Worm (Caenorhabditis elegans) whole organism, L1 larva: ENCODE measurements around the gene F53F4.18.
A peak's percentile ranks its signal among the peaks of the same experiment; 100 is the strongest.

Experiments used
- C34B4.2 ChIP-seq: sonication (generic microtip); optimal IDR thresholded peaks from 2 replicates; lab custom pipeline; 2017; ENCODE audit warnings: mild to moderate bottlenecking, missing genetic modification characterization, missing compliant biosample characterization
- Y116A8C.19 ChIP-seq: sonication (generic microtip); optimal IDR thresholded peaks from 2 replicates; lab custom pipeline; 2016; ENCODE audit warnings: missing compliant biosample characterization, missing genetic modification characterization, borderline replicate concordance
- aha-1 ChIP-seq: fragments of 150-350 bp; optimal IDR thresholded peaks from 2 replicates; lab custom pipeline; 2014; ENCODE audit warnings: missing biosample characterization, missing genetic modification characterization
- alr-1 ChIP-seq: fragments of 200-800 bp; sonication (Bioruptor generic); optimal IDR thresholded peaks from 2 replicates; lab custom pipeline; 2018; ENCODE audit warnings: borderline replicate concordance, mild to moderate bottlenecking, missing genetic modification characterization, missing compliant biosample characterization
- ama-1 ChIP-seq: fragments of 150-350 bp; optimal IDR thresholded peaks from 2 replicates; lab custom pipeline; 2014
- blmp-1 ChIP-seq: fragments of 150-350 bp; optimal IDR thresholded peaks from 2 replicates; lab custom pipeline; 2014; ENCODE audit warnings: missing biosample characterization, missing genetic modification characterization
- ceh-63 ChIP-seq: fragments of 200-800 bp; sonication (Bioruptor generic); optimal IDR thresholded peaks from 2 replicates; lab custom pipeline; 2018; ENCODE audit warnings: mild to moderate bottlenecking, missing genetic modification characterization, missing compliant biosample characterization
- ceh-82 ChIP-seq, 3 experiments: fragments of 150-350 bp in 1 of 3; sonication (generic microtip) in 2 of 3; optimal IDR thresholded peaks; 2 replicates each; lab custom pipeline; 2014 to 2017; ENCODE audit warnings: missing biosample characterization in 3 of 3, missing genetic modification characterization in 3 of 3
- ceh-88 ChIP-seq: fragments of 200-800 bp; sonication (Bioruptor generic); IDR thresholded peaks from 2 replicates; pipeline ENCODE4 v1.3.6; 2022; ENCODE audit warnings: missing genetic modification characterization, missing compliant biosample characterization
- egl-13 ChIP-seq: sonication (generic microtip); optimal IDR thresholded peaks from 2 replicates; lab custom pipeline; 2016; ENCODE audit warnings: missing genotype, missing genetic modification reagents, missing genetic modification characterization, missing compliant biosample characterization
- elt-2 ChIP-seq: sonication (generic microtip); optimal IDR thresholded peaks from 2 replicates; lab custom pipeline; 2016; ENCODE audit warnings: missing genetic modification characterization, mild to moderate bottlenecking, inconsistent platforms, missing compliant biosample characterization, missing genetic modification reagents
- elt-3 ChIP-seq, 6 experiments: fragments of 150-350 bp in 1 of 6; sonication (generic microtip); optimal IDR thresholded peaks; 2 replicates each; lab custom pipeline; 2017 to 2018; ENCODE audit warnings: missing biosample characterization in 6 of 6, missing genetic modification characterization in 6 of 6, inconsistent platforms in 1 of 6
- ets-5 ChIP-seq: fragments of 200-800 bp; sonication (Bioruptor generic); IDR thresholded peaks from 2 replicates; pipeline ENCODE4 v1.3.6; 2022; ENCODE audit warnings: missing genetic modification characterization, missing compliant biosample characterization
- fkh-10 ChIP-seq: sonication (generic microtip); optimal IDR thresholded peaks from 2 replicates; lab custom pipeline; 2017; ENCODE audit warnings: missing biosample characterization, missing genetic modification reagents, missing genetic modification characterization
- grh-1 ChIP-seq: fragments of 200-800 bp; sonication (Bioruptor generic); IDR thresholded peaks from 2 replicates; pipeline ENCODE4 v1.3.6; 2022; ENCODE audit warnings: missing genetic modification reagents, missing genetic modification characterization, missing compliant biosample characterization
- hlh-17 ChIP-seq: fragments of 200-800 bp; sonication (Bioruptor generic); optimal IDR thresholded peaks from 2 replicates; lab custom pipeline; 2018; ENCODE audit warnings: missing genetic modification characterization, mild to moderate bottlenecking, missing compliant biosample characterization, moderate library complexity, borderline replicate concordance
- hlh-4 ChIP-seq: sonication (generic microtip); optimal IDR thresholded peaks from 2 replicates; lab custom pipeline; 2016; ENCODE audit warnings: mild to moderate bottlenecking, missing genetic modification characterization, missing compliant biosample characterization
- hpl-2 ChIP-seq: fragments of 150-350 bp; optimal IDR thresholded peaks from 2 replicates; lab custom pipeline; 2014; ENCODE audit warnings: missing biosample characterization, missing genetic modification reagents, missing genetic modification characterization
- isw-1 ChIP-seq: fragments of 200-800 bp; sonication (Bioruptor generic); IDR thresholded peaks from 2 replicates; pipeline ENCODE4 v1.3.6; 2022; ENCODE audit warnings: missing genetic modification characterization, missing compliant biosample characterization
- jun-1 ChIP-seq: fragments of 150-350 bp; optimal IDR thresholded peaks from 2 replicates; lab custom pipeline; 2014; ENCODE audit warnings: missing biosample characterization, missing genetic modification reagents, missing genetic modification characterization
- lin-13 ChIP-seq: fragments of 150-350 bp; optimal IDR thresholded peaks from 2 replicates; lab custom pipeline; 2014; ENCODE audit warnings: missing biosample characterization, missing genetic modification reagents, missing genetic modification characterization
- lin-39 ChIP-seq: fragments of 150-350 bp; optimal IDR thresholded peaks from 2 replicates; lab custom pipeline; 2014; ENCODE audit warnings: missing biosample characterization, missing genetic modification reagents, missing genetic modification characterization
- mab-9 ChIP-seq: fragments of 200-800 bp; sonication (Bioruptor generic); IDR thresholded peaks from 2 replicates; pipeline ENCODE4 v1.3.6; 2022; ENCODE audit warnings: missing genetic modification reagents, missing genetic modification characterization, missing compliant biosample characterization
- mep-1 ChIP-seq: fragments of 150-350 bp; optimal IDR thresholded peaks from 2 replicates; lab custom pipeline; 2014; ENCODE audit warnings: missing biosample characterization, missing genetic modification characterization
- nhr-12 ChIP-seq: sonication (generic microtip); optimal IDR thresholded peaks from 2 replicates; lab custom pipeline; 2017; ENCODE audit warnings: missing biosample characterization, missing genetic modification characterization
- nhr-19 ChIP-seq: fragments of 200-800 bp; sonication (Bioruptor generic); conservative IDR thresholded peaks from 2 replicates; pipeline ENCODE4 v1.3.6; 2022; ENCODE audit warnings: missing genetic modification characterization, missing compliant biosample characterization
- nhr-20 ChIP-seq: sonication (generic microtip); optimal IDR thresholded peaks from 2 replicates; lab custom pipeline; 2016; ENCODE audit warnings: mild to moderate bottlenecking, missing genetic modification characterization, missing compliant biosample characterization
- nhr-71 ChIP-seq: sonication (generic microtip); optimal IDR thresholded peaks from 2 replicates; lab custom pipeline; 2016; ENCODE audit warnings: mild to moderate bottlenecking, missing genetic modification characterization, moderate library complexity, missing compliant biosample characterization
- nhr-76 ChIP-seq: sonication (generic microtip); optimal IDR thresholded peaks from 2 replicates; lab custom pipeline; 2017; ENCODE audit warnings: missing biosample characterization, missing genetic modification characterization
- nhr-77 ChIP-seq: fragments of 150-350 bp; optimal IDR thresholded peaks from 2 replicates; lab custom pipeline; 2014; ENCODE audit warnings: missing biosample characterization, missing genetic modification characterization
- nhr-85 ChIP-seq: sonication (generic microtip); peaks from one replicate; lab custom pipeline; 2016; ENCODE audit warnings: missing genetic modification characterization, inconsistent platforms, missing compliant biosample characterization
- nhr-90 ChIP-seq: sonication (generic microtip); optimal IDR thresholded peaks from 2 replicates; lab custom pipeline; 2016; ENCODE audit warnings: mild to moderate bottlenecking, missing genetic modification characterization, missing compliant biosample characterization; ENCODE audit not compliant: poor library complexity
- pag-3 ChIP-seq: sonication (generic microtip); optimal IDR thresholded peaks from 2 replicates; lab custom pipeline; 2017; ENCODE audit warnings: missing genetic modification characterization, mild to moderate bottlenecking, missing compliant biosample characterization, antibody characterized with exemption, borderline replicate concordance; ENCODE audit not compliant: insufficient read depth
- pax-3 ChIP-seq: fragments of 200-800 bp; sonication (Bioruptor generic); optimal IDR thresholded peaks from 2 replicates; lab custom pipeline; 2018; ENCODE audit warnings: mild to moderate bottlenecking, missing genetic modification characterization, moderate library complexity, missing compliant biosample characterization
- rnt-1 ChIP-seq: sonication (generic microtip); optimal IDR thresholded peaks from 2 replicates; lab custom pipeline; 2016; ENCODE audit warnings: mild to moderate bottlenecking, missing genetic modification characterization, moderate library complexity, missing compliant biosample characterization
- snpc-4 ChIP-seq: fragments of 150-350 bp; optimal IDR thresholded peaks from 2 replicates; lab custom pipeline; 2014; ENCODE audit warnings: missing biosample characterization, missing genetic modification characterization
- snu-23 ChIP-seq: sonication (generic microtip); optimal IDR thresholded peaks from 2 replicates; lab custom pipeline; 2016; ENCODE audit warnings: missing genetic modification characterization, missing compliant biosample characterization
- swsn-7 ChIP-seq: sonication (generic microtip); optimal IDR thresholded peaks from 2 replicates; lab custom pipeline; 2016; ENCODE audit warnings: missing genetic modification characterization, missing compliant biosample characterization
- tlp-1 ChIP-seq: fragments of 150-350 bp; optimal IDR thresholded peaks from 2 replicates; lab custom pipeline; 2014; ENCODE audit warnings: missing biosample characterization, missing genetic modification characterization
- unc-130 ChIP-seq: fragments of 150-350 bp; optimal IDR thresholded peaks from 2 replicates; lab custom pipeline; 2017; ENCODE audit warnings: missing biosample characterization, missing genetic modification characterization, inconsistent platforms
- unc-86 ChIP-seq: sonication (generic microtip); optimal IDR thresholded peaks from 2 replicates; lab custom pipeline; 2016; ENCODE audit warnings: missing genetic modification characterization, missing compliant biosample characterization
- vab-15 ChIP-seq: sonication (generic microtip); optimal IDR thresholded peaks from 2 replicates; lab custom pipeline; 2017; ENCODE audit warnings: missing genotype, mild to moderate bottlenecking, missing genetic modification characterization, missing compliant biosample characterization
- xbp-1 ChIP-seq: sonication (generic microtip); optimal IDR thresholded peaks from 2 replicates; lab custom pipeline; 2016; ENCODE audit warnings: missing genetic modification characterization, missing compliant biosample characterization

F53F4.18 gene

DNA sequence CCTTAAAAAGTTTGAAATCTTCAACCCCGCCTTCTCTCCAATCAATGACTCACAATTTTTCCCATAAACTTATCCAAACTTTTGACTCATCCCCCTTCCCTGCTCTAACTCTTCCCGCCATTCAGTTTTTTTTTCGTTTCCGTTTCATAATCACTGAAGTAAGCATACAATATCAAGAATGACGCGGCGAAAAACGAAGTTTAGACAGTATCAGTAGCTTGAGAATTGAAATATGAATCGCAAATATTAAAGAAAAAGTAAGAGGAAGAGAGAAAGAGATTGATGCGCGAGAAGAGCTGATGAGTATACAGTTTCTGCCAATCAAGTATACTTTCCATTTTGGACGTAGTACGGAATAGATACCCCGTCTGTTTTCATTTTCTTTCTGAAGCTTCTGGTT is 12.5 kb upstream of the F53F4.18 start:
- no peak for TF ChIP-seq pax-3
- TF ChIP-seq unc-86, result no peak
- TF ChIP-seq fkh-10 (GFP tag; lab: Kevin White, UChicago), result no peak
- no peak for TF ChIP-seq rnt-1 (tag; lab: Kevin White, UChicago)
- TF ChIP-seq hlh-17 (GFP tag; lab: Kevin White, UChicago), result no peak
- no peak for TF ChIP-seq swsn-7 (tag; lab: Kevin White, UChicago)
- TF ChIP-seq ceh-88 (GFP tag; lab: Robert Waterston, UW), result no peak
- TF ChIP-seq C34B4.2, result no peak
- TF ChIP-seq ets-5 (GFP tag; lab: Robert Waterston, UW), result no peak
- TF ChIP-seq mab-9 (GFP tag; lab: Robert Waterston, UW), result no peak
- TF ChIP-seq nhr-12 (tag; lab: Kevin White, UChicago), result no peak
- TF ChIP-seq tlp-1 (tag; lab: Kevin White, UChicago), result no peak
- no peak for TF ChIP-seq snu-23 (GFP tag; lab: Kevin White, UChicago)
- no peak for TF ChIP-seq blmp-1 (tag; lab: Kevin White, UChicago)

DNA sequence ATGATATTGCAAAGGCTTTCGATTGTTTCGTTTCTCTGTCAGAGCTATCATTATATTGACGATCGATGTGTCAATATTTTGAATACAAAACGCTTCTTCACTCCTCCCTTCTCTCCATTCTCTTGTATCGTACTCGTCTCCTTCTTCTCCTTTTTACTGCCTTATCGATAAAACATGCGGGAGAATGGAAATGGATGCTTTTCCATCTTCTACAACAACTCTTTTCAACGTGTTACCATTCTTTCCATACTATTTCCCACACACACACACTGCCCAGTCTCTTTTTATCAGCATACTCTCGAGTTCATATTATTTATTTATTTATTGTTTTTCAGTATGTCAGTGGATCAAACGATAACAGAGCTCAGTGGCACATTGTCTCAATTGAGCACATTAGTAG is 11.3 kb upstream of the F53F4.18 start, which contains the start of gene C50B8.6:
Gene C50B8.6 (plus strand): TSS at position 336 of the 400 bp plus-strand sequence.
- TF ChIP-seq elt-2 (tag; lab: Kevin White, UChicago) (peak; percentile 39), nhr-20 (no peak)

DNA sequence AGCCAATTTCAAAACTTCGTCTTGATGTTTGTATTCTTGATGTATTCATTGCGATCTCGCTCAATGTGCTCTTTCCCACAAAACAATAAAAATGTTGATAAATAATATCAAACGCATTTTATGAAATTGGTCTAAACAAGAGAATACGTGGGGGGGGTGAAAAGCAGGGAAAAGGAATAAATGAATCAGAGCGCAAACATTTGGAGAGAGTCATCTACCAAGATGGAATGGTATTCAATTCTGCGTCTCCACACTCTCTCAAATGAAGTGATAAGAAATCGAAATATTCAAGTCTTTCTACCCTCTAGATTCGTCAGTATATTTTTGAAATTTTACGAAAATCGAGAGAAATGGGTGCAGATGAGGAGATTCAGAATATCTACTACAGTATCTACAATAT is 9.2 kb upstream of the F53F4.18 start, which contains the start of gene C50B8.5:
Gene C50B8.5 (plus strand): TSS at position 273 of the 400 bp plus-strand sequence.
- TF ChIP-seq elt-2 (tag; lab: Kevin White, UChicago) (peak; percentile 42), nhr-90 (tag; lab: Kevin White, UChicago) (no peak), Y116A8C.19 (tag; lab: Kevin White, UChicago) (no peak)
- TF ChIP-seq, all 84 proteins: peak for 1

DNA sequence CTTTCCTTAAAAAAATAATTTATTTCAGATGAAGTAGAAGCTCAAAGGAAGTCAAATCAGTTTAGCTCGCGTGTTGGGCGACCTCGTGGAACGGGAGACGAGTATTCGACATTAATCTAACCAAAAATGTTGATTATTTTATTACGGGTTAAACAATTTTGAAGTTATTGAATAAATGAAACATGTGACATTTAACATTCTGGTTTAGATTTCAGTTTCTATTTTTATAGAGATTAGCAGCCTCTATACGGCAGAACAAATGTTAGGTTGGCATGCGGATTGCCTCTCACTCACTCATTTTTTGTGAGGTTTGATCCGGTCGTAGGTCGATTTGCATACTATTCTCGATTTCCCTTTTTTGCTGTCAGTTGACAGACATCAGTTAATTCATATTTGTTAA is 5.4 kb upstream of the F53F4.18 start, which contains the start of gene F53F4.1:
Gene F53F4.1 (plus strand): TSS at position 301 of the 400 bp plus-strand sequence.
- TF ChIP-seq egl-13 (no peak), aha-1 (no peak), ama-1 (lab: Kevin White, UChicago) (no peak), pag-3 (tag; lab: Kevin White, UChicago) (no peak), grh-1 (GFP tag; lab: Robert Waterston, UW) (no peak), ceh-82 (tag; optimal IDR thresholded peaks at IDR 0.05; lab: Kevin White, UChicago) (no peak), xbp-1 (no peak), nhr-12 (tag; lab: Kevin White, UChicago) (no peak), alr-1 (no peak), nhr-19 (no peak), nhr-76 (tag; lab: Kevin White, UChicago) (no peak), unc-130 (tag; lab: Kevin White, UChicago) (no peak), isw-1 (no peak), nhr-77 (tag; lab: Kevin White, UChicago) (no peak)
- TF ChIP-seq, all 84 proteins: peak for 0

DNA sequence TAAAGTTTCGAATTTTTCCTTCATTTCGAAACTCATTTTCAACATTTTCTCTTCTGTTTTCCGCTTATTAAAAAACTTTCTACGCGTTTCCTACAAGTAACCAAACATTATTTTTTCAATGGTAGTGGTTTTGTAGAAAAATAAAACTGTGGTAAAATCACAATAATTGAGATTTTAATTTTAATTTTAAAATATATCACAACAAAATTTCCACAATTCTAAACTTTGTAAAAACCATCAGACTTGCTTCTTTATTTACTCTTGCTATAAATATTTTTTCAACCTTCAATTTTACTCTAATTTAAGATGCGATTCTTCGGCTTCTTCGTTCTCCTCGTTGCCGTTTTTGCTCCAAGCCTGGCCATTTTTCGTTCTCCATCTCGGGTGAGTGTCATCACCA is 2.0 kb upstream of the F53F4.18 start, which contains the start of gene F53F4.17:
Gene F53F4.17 (plus strand): TSS at position 301 of the 400 bp plus-strand sequence.
- TF ChIP-seq mep-1 (tag; lab: Kevin White, UChicago) (no peak), C34B4.2 (no peak), aha-1 (no peak), lin-13 (GFP tag; lab: Kevin White, UChicago) (no peak), pax-3 (no peak), ceh-63 (no peak), hlh-4 (tag; lab: Kevin White, UChicago) (no peak), ceh-82 (tag; optimal IDR thresholded peaks at IDR 0.05; lab: Kevin White, UChicago) (no peak), jun-1 (no peak), snpc-4 (tag; lab: Kevin White, UChicago) (no peak), Y116A8C.19 (tag; lab: Kevin White, UChicago) (no peak), lin-39 (tag; lab: Kevin White, UChicago) (no peak), ceh-88 (GFP tag; lab: Robert Waterston, UW) (no peak), nhr-85 (tag; lab: Kevin White, UChicago) (no peak), vab-15 (tag; lab: Kevin White, UChicago) (no peak), rnt-1 (tag; lab: Kevin White, UChicago) (no peak), hpl-2 (GFP tag; lab: Kevin White, UChicago) (no peak), nhr-20 (no peak), nhr-71 (no peak), elt-3 (tag; optimal IDR thresholded peaks at IDR 0.05; lab: Kevin White, UChicago) (no peak)
